Fruit fly (Drosophila melanogaster) whole organism, embryonic: ENCODE results near the gene CG13124.

Source experiments
- Abd-B ChIP-seq: fragments of 200-800 bp; sonication (Bioruptor generic); optimal IDR thresholded peaks from 2 replicates; lab custom pipeline; 2018; ENCODE audit warnings: missing biosample characterization, mild to moderate bottlenecking, missing genetic modification characterization, moderate library complexity
- Aef1 ChIP-seq: fragments of 200-800 bp; sonication (Bioruptor generic); IDR thresholded peaks from 3 replicates; pipeline ENCODE4 v1.3.6; 2022; ENCODE audit warnings: missing biosample characterization, missing genetic modification characterization
- Atf-2 ChIP-seq: fragments of 200-800 bp; sonication (Bioruptor generic); optimal IDR thresholded peaks from 2 replicates; lab custom pipeline; 2016; ENCODE audit warnings: missing biosample characterization, missing genetic modification characterization
- Atf6 ChIP-seq: fragments of 200-800 bp; sonication (Bioruptor generic); IDR thresholded peaks from 2 replicates; pipeline ENCODE4 v1.3.6; 2022; ENCODE audit warnings: missing biosample characterization, missing genetic modification characterization
- B-H2 ChIP-seq: fragments of 200-800 bp; sonication (Bioruptor generic); optimal IDR thresholded peaks from 2 replicates; lab custom pipeline; 2018; ENCODE audit warnings: missing biosample characterization, mild to moderate bottlenecking, missing genetic modification characterization
- CG10654 ChIP-seq: fragments of 200-800 bp; sonication (Bioruptor generic); optimal IDR thresholded peaks from 2 replicates; lab custom pipeline; 2016; ENCODE audit warnings: missing biosample characterization, missing genetic modification characterization
- CG12769 ChIP-seq: fragments of 200-800 bp; sonication (Bioruptor generic); optimal IDR thresholded peaks from 2 replicates; lab custom pipeline; 2019; ENCODE audit warnings: missing biosample characterization, mild to moderate bottlenecking, missing genetic modification characterization, moderate library complexity
- CG13123 ChIP-seq: fragments of 200-800 bp; sonication (Bioruptor generic); optimal IDR thresholded peaks from 2 replicates; lab custom pipeline; 2016; ENCODE audit warnings: missing biosample characterization, missing genetic modification characterization
- CG13624 ChIP-seq: fragments of 200-800 bp; sonication (Bioruptor generic); optimal IDR thresholded peaks from 2 replicates; lab custom pipeline; 2016; ENCODE audit warnings: missing biosample characterization, missing genetic modification characterization
- CG15479 ChIP-seq: fragments of 200-800 bp; sonication (Bioruptor generic); optimal IDR thresholded peaks from 3 replicates; lab custom pipeline; 2019; ENCODE audit warnings: missing biosample characterization, mild to moderate bottlenecking, missing genetic modification characterization, moderate library complexity
- CG1647 ChIP-seq: fragments of 200-800 bp; sonication (Bioruptor generic); optimal IDR thresholded peaks from 3 replicates; lab custom pipeline; 2016; ENCODE audit warnings: missing biosample characterization, missing genetic modification characterization
- CG17186 ChIP-seq: fragments of 200-800 bp; sonication (Bioruptor generic); optimal IDR thresholded peaks from 3 replicates; lab custom pipeline; 2017; ENCODE audit warnings: missing biosample characterization, missing genetic modification reagents, missing genetic modification characterization
- CG18599 ChIP-seq: fragments of 200-800 bp; sonication (Bioruptor generic); optimal IDR thresholded peaks from 3 replicates; lab custom pipeline; 2017; ENCODE audit warnings: missing biosample characterization, missing genetic modification characterization, mild to moderate bottlenecking, moderate library complexity, missing genetic modification reagents
- CG2712 ChIP-seq: fragments of 200-800 bp; optimal IDR thresholded peaks from 3 replicates; lab custom pipeline; 2019; ENCODE audit warnings: missing biosample characterization, mild to moderate bottlenecking, missing genetic modification characterization, moderate library complexity
- CG31224 ChIP-seq: fragments of 200-800 bp; sonication (Bioruptor generic); IDR thresholded peaks from 2 replicates; pipeline ENCODE4 v1.3.6; 2022; ENCODE audit warnings: missing biosample characterization, missing genetic modification characterization
- CG5180 ChIP-seq: fragments of 200-800 bp; sonication (Bioruptor generic); optimal IDR thresholded peaks from 3 replicates; lab custom pipeline; 2017; ENCODE audit warnings: missing biosample characterization, missing genetic modification characterization, mild to moderate bottlenecking, moderate library complexity, missing genetic modification reagents
- CG6689 ChIP-seq: fragments of 200-800 bp; sonication (Bioruptor generic); IDR thresholded peaks from 2 replicates; pipeline ENCODE4 v1.3.6; 2022; ENCODE audit warnings: missing biosample characterization, missing genetic modification characterization
- Fer1 ChIP-seq: fragments of 200-800 bp; sonication (Bioruptor generic); optimal IDR thresholded peaks from 2 replicates; lab custom pipeline; 2017; ENCODE audit warnings: missing biosample characterization, mild to moderate bottlenecking, missing genetic modification characterization
- Gug ChIP-seq: fragments of 200-800 bp; sonication (Bioruptor generic); IDR thresholded peaks from 4 replicates; pipeline ENCODE4 v1.3.6; 2022; ENCODE audit warnings: missing biosample characterization, missing genetic modification characterization
- HLHmδ ChIP-seq: fragments of 200-800 bp; sonication (Bioruptor generic); optimal IDR thresholded peaks from 2 replicates; lab custom pipeline; 2018; ENCODE audit warnings: missing biosample characterization, mild to moderate bottlenecking, missing genetic modification characterization, moderate library complexity
- Hey ChIP-seq: fragments of 200-800 bp; sonication (Bioruptor generic); optimal IDR thresholded peaks from 3 replicates; lab custom pipeline; 2018; ENCODE audit warnings: missing biosample characterization, mild to moderate bottlenecking, missing genetic modification characterization
- Hr39 ChIP-seq: fragments of >200 bp; optimal IDR thresholded peaks from 2 replicates; lab custom pipeline; 2017
- Hsf ChIP-seq: fragments of 200-800 bp; sonication (Bioruptor generic); optimal IDR thresholded peaks from 3 replicates; lab custom pipeline; 2016; ENCODE audit warnings: missing biosample characterization, missing genetic modification characterization
- Jarid2 ChIP-seq: fragments of 200-800 bp; sonication (Bioruptor generic); optimal IDR thresholded peaks from 3 replicates; lab custom pipeline; 2017; ENCODE audit warnings: mild to moderate bottlenecking, missing biosample characterization, missing genetic modification reagents, missing genetic modification characterization
- Nf-YC ChIP-seq: fragments of 200-800 bp; optimal IDR thresholded peaks from 3 replicates; lab custom pipeline; 2019; ENCODE audit warnings: missing biosample characterization, mild to moderate bottlenecking, missing genetic modification characterization, moderate library complexity
- PHDP ChIP-seq: fragments of 200-800 bp; sonication (Bioruptor generic); optimal IDR thresholded peaks from 3 replicates; lab custom pipeline; 2018; ENCODE audit warnings: missing biosample characterization, mild to moderate bottlenecking, missing genetic modification characterization, moderate library complexity
- Sin3A ChIP-seq: fragments of >200 bp; optimal IDR thresholded peaks from 2 replicates; lab custom pipeline; 2018
- Sox102F ChIP-seq: fragments of 200-800 bp; sonication (Bioruptor generic); optimal IDR thresholded peaks from 2 replicates; lab custom pipeline; 2018; ENCODE audit warnings: missing biosample characterization, mild to moderate bottlenecking, missing genetic modification characterization, moderate library complexity
- Ssrp ChIP-seq: fragments of 200-800 bp; sonication (Bioruptor generic); optimal IDR thresholded peaks from 2 replicates; lab custom pipeline; 2018; ENCODE audit warnings: missing biosample characterization, mild to moderate bottlenecking, missing genetic modification characterization, moderate library complexity
- Xrp1 ChIP-seq: fragments of 200-800 bp; sonication (Bioruptor generic); IDR thresholded peaks from 2 replicates; pipeline ENCODE4 v1.3.6; 2022; ENCODE audit warnings: missing biosample characterization, missing genetic modification characterization
- YL-1 ChIP-seq: fragments of 200-800 bp; sonication (Bioruptor generic); optimal IDR thresholded peaks from 3 replicates; lab custom pipeline; 2017; ENCODE audit warnings: missing biosample characterization, mild to moderate bottlenecking, missing genetic modification characterization
- al ChIP-seq: fragments of 200-800 bp; sonication (Bioruptor generic); IDR thresholded peaks from 2 replicates; pipeline ENCODE4 v1.3.6; 2022; ENCODE audit warnings: missing biosample characterization, missing genetic modification characterization
- btn ChIP-seq: fragments of 200-800 bp; sonication (Bioruptor generic); optimal IDR thresholded peaks from 2 replicates; lab custom pipeline; 2016; ENCODE audit warnings: missing biosample characterization, missing genetic modification characterization
- dati ChIP-seq: fragments of 200-800 bp; sonication (Bioruptor generic); IDR thresholded peaks from 2 replicates; pipeline ENCODE4 v1.3.6; 2022; ENCODE audit warnings: missing biosample characterization, missing genetic modification characterization
- dmrt99B ChIP-seq: fragments of 200-800 bp; sonication (Bioruptor generic); optimal IDR thresholded peaks from 2 replicates; lab custom pipeline; 2018; ENCODE audit warnings: missing biosample characterization, mild to moderate bottlenecking, missing genetic modification characterization, moderate library complexity
- ewg ChIP-seq: fragments of 200-800 bp; sonication (Bioruptor generic); optimal IDR thresholded peaks from 3 replicates; lab custom pipeline; 2017; ENCODE audit warnings: mild to moderate bottlenecking, missing biosample characterization, missing genetic modification reagents, missing genetic modification characterization
- fd3F ChIP-seq: fragments of 200-800 bp; sonication (Bioruptor generic); optimal IDR thresholded peaks from 2 replicates; lab custom pipeline; 2018; ENCODE audit warnings: missing biosample characterization, mild to moderate bottlenecking, missing genetic modification characterization, moderate library complexity
- gcm ChIP-seq: fragments of 200-800 bp; sonication (Bioruptor generic); optimal IDR thresholded peaks from 2 replicates; lab custom pipeline; 2019; ENCODE audit warnings: missing biosample characterization, mild to moderate bottlenecking, missing genetic modification characterization, moderate library complexity
- kah ChIP-seq: fragments of 200-800 bp; sonication (Bioruptor generic); optimal IDR thresholded peaks from 2 replicates; lab custom pipeline; 2018; ENCODE audit warnings: missing biosample characterization, mild to moderate bottlenecking, missing genetic modification characterization
- kni ChIP-seq: fragments of 200-800 bp; sonication (Bioruptor generic); optimal IDR thresholded peaks from 3 replicates; lab custom pipeline; 2017; ENCODE audit warnings: mild to moderate bottlenecking, missing biosample characterization, missing genetic modification reagents, missing genetic modification characterization
- lab ChIP-seq: fragments of 200-800 bp; sonication (Bioruptor generic); optimal IDR thresholded peaks from 3 replicates; lab custom pipeline; 2017; ENCODE audit warnings: missing biosample characterization, missing genetic modification characterization, mild to moderate bottlenecking, moderate library complexity, missing genetic modification reagents
- lilli ChIP-seq: fragments of 200-800 bp; sonication (Bioruptor generic); optimal IDR thresholded peaks from 3 replicates; lab custom pipeline; 2016; ENCODE audit warnings: missing biosample characterization, missing genetic modification characterization
- onecut ChIP-seq: fragments of 200-800 bp; sonication (Bioruptor generic); IDR thresholded peaks from 2 replicates; pipeline ENCODE4 v1.3.6; 2022; ENCODE audit warnings: missing biosample characterization, missing genetic modification characterization
- prd ChIP-seq, 3 experiments: fragments of >200 bp in 2 of 3; fragments of 200-800 bp in 1 of 3; sonication (Bioruptor generic) in 1 of 3; optimal IDR thresholded peaks in 2 of 3; IDR thresholded peaks in 1 of 3; 2 replicates in 2 of 3; 3 replicates in 1 of 3; pipeline versions ENCODE4 v1.3.6 to Lab custom; 2017 to 2022; ENCODE audit warnings: missing biosample characterization in 1 of 3, missing genetic modification characterization in 1 of 3
- rib ChIP-seq: fragments of 200-800 bp; sonication (Bioruptor generic); IDR thresholded peaks from 2 replicates; pipeline ENCODE4 v1.3.6; 2022; ENCODE audit warnings: missing biosample characterization, missing genetic modification characterization
- sim ChIP-seq: fragments of 200-800 bp; sonication (Bioruptor generic); IDR thresholded peaks from 2 replicates; pipeline ENCODE4 v1.3.6; 2022; ENCODE audit warnings: missing biosample characterization, missing genetic modification characterization
- sisA ChIP-seq: fragments of 200-800 bp; sonication (Bioruptor generic); IDR thresholded peaks from 2 replicates; pipeline ENCODE4 v1.3.6; 2022; ENCODE audit warnings: missing biosample characterization, missing genetic modification characterization
- unpg ChIP-seq: fragments of 200-800 bp; sonication (Bioruptor generic); optimal IDR thresholded peaks from 3 replicates; lab custom pipeline; 2018; ENCODE audit warnings: missing biosample characterization, mild to moderate bottlenecking, missing genetic modification characterization, moderate library complexity
- zen ChIP-seq: fragments of 200-800 bp; sonication (Bioruptor generic); optimal IDR thresholded peaks from 3 replicates; lab custom pipeline; 2018; ENCODE audit warnings: missing biosample characterization, mild to moderate bottlenecking, missing genetic modification characterization, moderate library complexity
- zf30C ChIP-seq: fragments of 200-800 bp; sonication (Bioruptor generic); optimal IDR thresholded peaks from 3 replicates; lab custom pipeline; 2018; ENCODE audit warnings: missing biosample characterization, mild to moderate bottlenecking, missing genetic modification characterization
- zfh1 ChIP-seq: fragments of 200-800 bp; sonication (Bioruptor generic); IDR thresholded peaks from 3 replicates; pipeline ENCODE4 v1.3.6; 2022; ENCODE audit warnings: missing biosample characterization, missing genetic modification characterization

CG13124 gene

DNA sequence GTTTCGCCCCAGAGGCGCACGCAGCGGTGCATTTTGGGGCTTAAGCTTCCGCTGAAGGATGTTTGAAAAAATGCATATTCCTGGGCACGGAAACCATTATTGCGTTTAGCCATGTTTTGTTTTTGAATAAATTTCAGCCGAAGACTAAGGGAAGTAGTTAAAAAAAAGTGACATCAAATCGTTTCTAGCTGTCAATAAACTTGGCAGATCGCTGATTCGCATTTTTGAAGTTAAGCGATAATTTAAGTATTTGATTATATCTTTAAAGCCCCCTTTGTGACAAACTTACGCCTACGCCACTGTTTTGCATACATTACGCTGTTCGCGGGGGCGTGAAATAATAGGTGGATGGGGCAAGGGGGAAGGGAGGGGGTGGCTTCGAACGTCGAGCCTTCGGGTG, 44.1 kb downstream of the CG13124 start (continued):
- TF ChIP-seq CG18599 (GFP tag; lab: Kevin White, UChicago) (peak; percentile 79), CG12769 (tag; lab: Kevin White, UChicago) (peak; percentile 24), Aef1 (0 out of 3 replicates have a peak, but pooled peaks have one; percentile 15), lab (GFP tag; lab: Kevin White, UChicago) (peak; percentile 59), Ssrp (tag; lab: Kevin White, UChicago) (no peak), Fer1 (GFP tag; lab: Kevin White, UChicago) (peak; percentile 64), sisA (GFP tag; lab: Robert Waterston, UW) (no peak), CG10654 (no peak), ewg (GFP tag; lab: Kevin White, UChicago) (no peak), CG5180 (GFP tag; lab: Kevin White, UChicago) (no peak), Nf-YC (tag; lab: Kevin White, UChicago) (no peak), HLHmδ (no peak), zfh1 (GFP tag; lab: Robert Waterston, UW) (no peak), Jarid2 (GFP tag; lab: Kevin White, UChicago) (no peak), onecut (GFP tag; lab: Robert Waterston, UW) (no peak), Sox102F (GFP tag; lab: Kevin White, UChicago) (peak; percentile 40), gcm (no peak), Sin3A (no peak), unpg (GFP tag; lab: Kevin White, UChicago) (no peak), CG2712 (tag; lab: Kevin White, UChicago) (no peak), rib (no peak), CG17186 (no peak), kah (GFP tag; lab: Kevin White, UChicago) (no peak), Hr39 (lab: Kevin White, UChicago) (no peak), CG15479 (GFP tag; lab: Kevin White, UChicago) (no peak), sim (GFP tag; lab: Robert Waterston, UW) (no peak), CG13123 (no peak), Gug (0 out of 4 replicates have a peak, but pooled peaks have one; percentile 14), CG13624 (GFP tag; lab: Kevin White, UChicago) (no peak), Atf6 (GFP tag; lab: Robert Waterston, UW) (no peak), lilli (GFP tag; lab: Kevin White, UChicago) (peak; percentile 51), CG6689 (GFP tag; lab: Robert Waterston, UW) (no peak), kni (GFP tag; lab: Kevin White, UChicago) (no peak), dmrt99B (tag; lab: Kevin White, UChicago) (peak; percentile 39), Abd-B (GFP tag; lab: Kevin White, UChicago) (no peak), Hsf (GFP tag; lab: Kevin White, UChicago) (peak; percentile 15), CG31224 (GFP tag; lab: Robert Waterston, UW) (no peak), prd (optimal IDR thresholded peaks at IDR 0.05; lab: Kevin White, UChicago) (no peak), prd (GFP tag; IDR thresholded peaks at IDR 0.05; lab: Robert Waterston, UW) (peak; percentile 15; the same call in 1 of the 3 replicates), dati (GFP tag; lab: Robert Waterston, UW) (no peak), Hey (no peak), al (GFP tag; lab: Robert Waterston, UW) (peak; percentile 14; the same call in 1 of the 2 replicates), CG1647 (GFP tag; lab: Kevin White, UChicago) (no peak), Atf-2 (GFP tag; lab: Kevin White, UChicago) (no peak), fd3F (no peak), zf30C (GFP tag; lab: Kevin White, UChicago) (no peak), PHDP (tag; lab: Kevin White, UChicago) (no peak), zen (tag; lab: Kevin White, UChicago) (no peak), btn (GFP tag; lab: Kevin White, UChicago) (no peak), YL-1 (GFP tag; lab: Kevin White, UChicago) (no peak), B-H2 (GFP tag; lab: Kevin White, UChicago) (no peak), Xrp1 (GFP tag; lab: Robert Waterston, UW) (no peak)
